Worm (Caenorhabditis elegans) whole organism, L2 larva: ENCODE measurements around the gene nish-1.

Source experiments
- ama-1 ChIP-seq: fragments of 150-350 bp; optimal IDR thresholded peaks from 2 replicates; lab custom pipeline; 2018; ENCODE audit warnings: inconsistent platforms
- gmeb-1 ChIP-seq: fragments of 150-350 bp; optimal IDR thresholded peaks from 2 replicates; lab custom pipeline; 2014; ENCODE audit warnings: missing biosample characterization, missing genetic modification characterization

- TF ChIP-seq ama-1 (lab: Kevin White, UChicago) (no peak), gmeb-1 (tag; lab: Kevin White, UChicago) (no peak)
These were observed 20.1 kb downstream of the nish-1 start, which contains the start of gene F13E9.5 for ce11 chrIV:10884263-10884662.
